Worm (Caenorhabditis elegans) whole organism, early embryonic: ENCODE data around the gene Y17G9B.8.

ENCODE experiments used
- B0310.2 ChIP-seq: sonication (generic microtip); optimal IDR thresholded peaks from 2 replicates; lab custom pipeline; 2016; ENCODE audit warnings: mild to moderate bottlenecking, missing genetic modification characterization, missing compliant biosample characterization
- F13C5.2 ChIP-seq: sonication (generic microtip); optimal IDR thresholded peaks from 2 replicates; lab custom pipeline; 2017; ENCODE audit warnings: mild to moderate bottlenecking, missing genetic modification characterization, inconsistent platforms, missing compliant biosample characterization
- ama-1 ChIP-seq: fragments of 150-350 bp; optimal IDR thresholded peaks from 2 replicates; lab custom pipeline; 2014
- ceh-13 ChIP-seq: fragments of 200-800 bp; sonication (Bioruptor generic); optimal IDR thresholded peaks from 2 replicates; lab custom pipeline; 2018; ENCODE audit warnings: mild to moderate bottlenecking, missing genetic modification characterization, missing compliant biosample characterization
- hmg-4 ChIP-seq: fragments of 200-800 bp; sonication (Bioruptor generic); optimal IDR thresholded peaks from 2 replicates; lab custom pipeline; 2018; ENCODE audit warnings: mild to moderate bottlenecking, missing genetic modification characterization, missing compliant biosample characterization
- hnd-1 ChIP-seq: sonication (generic microtip); optimal IDR thresholded peaks from 2 replicates; lab custom pipeline; 2016; ENCODE audit warnings: missing genetic modification characterization, missing compliant biosample characterization
- scrt-1 ChIP-seq: fragments of 200-800 bp; sonication (Bioruptor generic); IDR thresholded peaks from 2 replicates; pipeline ENCODE4 v1.3.6; 2022; ENCODE audit warnings: missing genetic modification characterization, missing compliant biosample characterization
- tbx-11 ChIP-seq: fragments of 200-800 bp; sonication (Bioruptor generic); IDR thresholded peaks from 2 replicates; pipeline ENCODE4 v1.3.6; 2022; ENCODE audit warnings: missing genetic modification characterization, missing compliant biosample characterization
- tbx-37 ChIP-seq: fragments of 200-800 bp; sonication (Bioruptor generic); conservative IDR thresholded peaks from 2 replicates; pipeline ENCODE4 v1.3.6; 2022; ENCODE audit warnings: missing genetic modification reagents, missing genetic modification characterization, missing compliant biosample characterization

- TF ChIP-seq hnd-1 (tag; lab: Kevin White, UChicago) (no peak), ama-1 (no peak), scrt-1 (GFP tag; lab: Robert Waterston, UW) (no peak), tbx-11 (no peak), B0310.2 (no peak), tbx-37 (no peak), hmg-4 (no peak), F13C5.2 (no peak), ceh-13 (GFP tag; lab: Kevin White, UChicago) (no peak)
Observed at ce11 chrIV:4710459-4710858, 48.2 kb downstream of the Y17G9B.8 start, which contains the start of gene cif-1.
